Worm (Caenorhabditis elegans): ENCODE measurements around the gene T02G5.7.

- TF ChIP-seq ama-1 (optimal IDR thresholded peaks at IDR 0.05) (no peak), nfya-1 (tag; optimal IDR thresholded peaks at IDR 0.05) (peak; percentile 45), hlh-30 (tag; optimal IDR thresholded peaks at IDR 0.05; ENCODE audit: insufficient read depth) (no peak), ceh-45 (GFP tag; IDR thresholded peaks at IDR 0.05) (no peak), elt-2 (tag; optimal IDR thresholded peaks at IDR 0.05) (no peak)
Measured at ce11 chrII:7111657-7112049, 36.2 kb downstream of the T02G5.7 start, which contains the start of gene F10E7.5.
